Worm (Caenorhabditis elegans) whole organism, L1 larva: ENCODE data around the gene zmp-3.

ENCODE experiments used
- C04F5.9 ChIP-seq: sonication (generic microtip); optimal IDR thresholded peaks from 2 replicates; lab custom pipeline; 2016; ENCODE audit warnings: missing genetic modification characterization, missing compliant biosample characterization
- C16A3.4 ChIP-seq: fragments of 150-350 bp; optimal IDR thresholded peaks from 2 replicates; lab custom pipeline; 2014; ENCODE audit warnings: missing biosample characterization, missing genetic modification characterization
- Y116A8C.19 ChIP-seq: sonication (generic microtip); optimal IDR thresholded peaks from 2 replicates; lab custom pipeline; 2016; ENCODE audit warnings: missing compliant biosample characterization, missing genetic modification characterization, borderline replicate concordance
- alr-1 ChIP-seq: fragments of 200-800 bp; sonication (Bioruptor generic); optimal IDR thresholded peaks from 2 replicates; lab custom pipeline; 2018; ENCODE audit warnings: borderline replicate concordance, mild to moderate bottlenecking, missing genetic modification characterization, missing compliant biosample characterization
- aly-2 ChIP-seq: fragments of 150-350 bp; optimal IDR thresholded peaks from 2 replicates; lab custom pipeline; 2014; ENCODE audit warnings: missing biosample characterization, missing genetic modification characterization
- ceh-63 ChIP-seq: fragments of 200-800 bp; sonication (Bioruptor generic); optimal IDR thresholded peaks from 2 replicates; lab custom pipeline; 2018; ENCODE audit warnings: mild to moderate bottlenecking, missing genetic modification characterization, missing compliant biosample characterization
- ceh-8 ChIP-seq: fragments of 200-800 bp; sonication (Bioruptor generic); optimal IDR thresholded peaks from 2 replicates; lab custom pipeline; 2018; ENCODE audit warnings: mild to moderate bottlenecking, missing genetic modification characterization, moderate library complexity, missing compliant biosample characterization
- ceh-82 ChIP-seq, 3 experiments: fragments of 150-350 bp in 1 of 3; sonication (generic microtip) in 2 of 3; optimal IDR thresholded peaks; 2 replicates each; lab custom pipeline; 2014 to 2017; ENCODE audit warnings: missing biosample characterization in 3 of 3, missing genetic modification characterization in 3 of 3
- ceh-88 ChIP-seq: fragments of 200-800 bp; sonication (Bioruptor generic); IDR thresholded peaks from 2 replicates; pipeline ENCODE4 v1.3.6; 2022; ENCODE audit warnings: missing genetic modification characterization, missing compliant biosample characterization
- ceh-90 ChIP-seq: sonication (generic microtip); optimal IDR thresholded peaks from 2 replicates; lab custom pipeline; 2016; ENCODE audit warnings: missing genetic modification characterization, missing compliant biosample characterization
- ces-1 ChIP-seq: fragments of 150-350 bp; optimal IDR thresholded peaks from 2 replicates; lab custom pipeline; 2014; ENCODE audit warnings: missing biosample characterization, missing genetic modification reagents, missing genetic modification characterization
- efl-1 ChIP-seq, 4 experiments: fragments of 150-350 bp; optimal IDR thresholded peaks in 3 of 4; peaks in 1 of 4; 1 replicate in 1 of 4; 2 replicates in 3 of 4; lab custom pipeline; 2014; ENCODE audit warnings: missing biosample characterization in 2 of 4, missing genetic modification characterization in 2 of 4, missing genetic modification reagents in 2 of 4
- efl-3 ChIP-seq: fragments of 200-800 bp; sonication (Bioruptor generic); optimal IDR thresholded peaks from 2 replicates; lab custom pipeline; 2018; ENCODE audit warnings: mild to moderate bottlenecking, missing genetic modification characterization, missing compliant biosample characterization
- elt-2 ChIP-seq: sonication (generic microtip); optimal IDR thresholded peaks from 2 replicates; lab custom pipeline; 2016; ENCODE audit warnings: missing genetic modification characterization, mild to moderate bottlenecking, inconsistent platforms, missing compliant biosample characterization, missing genetic modification reagents
- fkh-4 ChIP-seq: sonication (generic microtip); optimal IDR thresholded peaks from 2 replicates; lab custom pipeline; 2016; ENCODE audit warnings: missing compliant biosample characterization, missing genetic modification characterization, borderline replicate concordance
- fkh-8 ChIP-seq: sonication (generic microtip); optimal IDR thresholded peaks from 2 replicates; lab custom pipeline; 2016; ENCODE audit warnings: mild to moderate bottlenecking, missing genetic modification characterization, missing compliant biosample characterization
- grh-1 ChIP-seq: fragments of 200-800 bp; sonication (Bioruptor generic); IDR thresholded peaks from 2 replicates; pipeline ENCODE4 v1.3.6; 2022; ENCODE audit warnings: missing genetic modification reagents, missing genetic modification characterization, missing compliant biosample characterization
- isw-1 ChIP-seq: fragments of 200-800 bp; sonication (Bioruptor generic); IDR thresholded peaks from 2 replicates; pipeline ENCODE4 v1.3.6; 2022; ENCODE audit warnings: missing genetic modification characterization, missing compliant biosample characterization
- lin-15B ChIP-seq: fragments of 150-350 bp; sonication (generic microtip); optimal IDR thresholded peaks from 3 replicates; lab custom pipeline; 2014; ENCODE audit warnings: missing biosample characterization, missing genetic modification characterization
- nhr-11 ChIP-seq: fragments of 150-350 bp; optimal IDR thresholded peaks from 2 replicates; lab custom pipeline; 2014; ENCODE audit warnings: missing biosample characterization, missing genetic modification characterization
- nhr-20 ChIP-seq: sonication (generic microtip); optimal IDR thresholded peaks from 2 replicates; lab custom pipeline; 2016; ENCODE audit warnings: mild to moderate bottlenecking, missing genetic modification characterization, missing compliant biosample characterization
- nhr-77 ChIP-seq: fragments of 150-350 bp; optimal IDR thresholded peaks from 2 replicates; lab custom pipeline; 2014; ENCODE audit warnings: missing biosample characterization, missing genetic modification characterization
- nhr-85 ChIP-seq: sonication (generic microtip); peaks from one replicate; lab custom pipeline; 2016; ENCODE audit warnings: missing genetic modification characterization, inconsistent platforms, missing compliant biosample characterization
- pag-3 ChIP-seq: sonication (generic microtip); optimal IDR thresholded peaks from 2 replicates; lab custom pipeline; 2017; ENCODE audit warnings: missing genetic modification characterization, mild to moderate bottlenecking, missing compliant biosample characterization, antibody characterized with exemption, borderline replicate concordance; ENCODE audit not compliant: insufficient read depth
- pqm-1 ChIP-seq: sonication (generic microtip); optimal IDR thresholded peaks from 3 replicates; lab custom pipeline; 2017; ENCODE audit warnings: missing biosample characterization, missing genetic modification characterization
- snu-23 ChIP-seq: sonication (generic microtip); optimal IDR thresholded peaks from 2 replicates; lab custom pipeline; 2016; ENCODE audit warnings: missing genetic modification characterization, missing compliant biosample characterization
- sox-4 ChIP-seq: sonication (generic microtip); optimal IDR thresholded peaks from 2 replicates; lab custom pipeline; 2016; ENCODE audit warnings: missing genetic modification characterization, missing compliant biosample characterization
- sptf-1 ChIP-seq: fragments of 150-350 bp; optimal IDR thresholded peaks from 2 replicates; lab custom pipeline; 2014; ENCODE audit warnings: missing biosample characterization, missing genetic modification characterization
- tlp-1 ChIP-seq: fragments of 150-350 bp; optimal IDR thresholded peaks from 2 replicates; lab custom pipeline; 2014; ENCODE audit warnings: missing biosample characterization, missing genetic modification characterization
- unc-130 ChIP-seq: fragments of 150-350 bp; optimal IDR thresholded peaks from 2 replicates; lab custom pipeline; 2017; ENCODE audit warnings: missing biosample characterization, missing genetic modification characterization, inconsistent platforms
- unc-30 ChIP-seq: sonication (generic microtip); optimal IDR thresholded peaks from 2 replicates; lab custom pipeline; 2017; ENCODE audit warnings: missing biosample characterization, missing genetic modification characterization
- unc-62 ChIP-seq: fragments of 150-350 bp; optimal IDR thresholded peaks from 2 replicates; lab custom pipeline; 2014; ENCODE audit warnings: missing biosample characterization, missing genetic modification reagents, missing genetic modification characterization
- unc-98 ChIP-seq: fragments of 200-800 bp; sonication (Bioruptor generic); IDR thresholded peaks from 2 replicates; pipeline ENCODE4 v1.3.6; 2022; ENCODE audit warnings: missing genetic modification characterization, missing compliant biosample characterization
- vab-15 ChIP-seq: sonication (generic microtip); optimal IDR thresholded peaks from 2 replicates; lab custom pipeline; 2017; ENCODE audit warnings: missing genotype, mild to moderate bottlenecking, missing genetic modification characterization, missing compliant biosample characterization
- xbp-1 ChIP-seq: sonication (generic microtip); optimal IDR thresholded peaks from 2 replicates; lab custom pipeline; 2016; ENCODE audit warnings: missing genetic modification characterization, missing compliant biosample characterization
- zag-1 ChIP-seq: fragments of 150-350 bp; optimal IDR thresholded peaks from 2 replicates; lab custom pipeline; 2014; ENCODE audit warnings: missing biosample characterization, missing genetic modification characterization
- zip-4 ChIP-seq: fragments of 200-800 bp; sonication (Bioruptor generic); optimal IDR thresholded peaks from 2 replicates; lab custom pipeline; 2018; ENCODE audit warnings: mild to moderate bottlenecking, missing genetic modification characterization, moderate library complexity, missing compliant biosample characterization

zmp-3 gene

ce11 chrV:2899867-2900266 is 9.6 kb downstream of the zmp-3 start, which contains the start of gene str-46:
Gene str-46, minus strand, starts transcription at chrV:2899967.
- TF ChIP-seq zip-4 (no peak), efl-1 (optimal IDR thresholded peaks at IDR 0.05; lab: Kevin White, UChicago) (no peak), efl-1 (GFP tag; optimal IDR thresholded peaks at IDR 0.05 in 1 of 2; lab: Kevin White, UChicago) (peak in 1 of 2 experiments; percentile 8)

DNA sequence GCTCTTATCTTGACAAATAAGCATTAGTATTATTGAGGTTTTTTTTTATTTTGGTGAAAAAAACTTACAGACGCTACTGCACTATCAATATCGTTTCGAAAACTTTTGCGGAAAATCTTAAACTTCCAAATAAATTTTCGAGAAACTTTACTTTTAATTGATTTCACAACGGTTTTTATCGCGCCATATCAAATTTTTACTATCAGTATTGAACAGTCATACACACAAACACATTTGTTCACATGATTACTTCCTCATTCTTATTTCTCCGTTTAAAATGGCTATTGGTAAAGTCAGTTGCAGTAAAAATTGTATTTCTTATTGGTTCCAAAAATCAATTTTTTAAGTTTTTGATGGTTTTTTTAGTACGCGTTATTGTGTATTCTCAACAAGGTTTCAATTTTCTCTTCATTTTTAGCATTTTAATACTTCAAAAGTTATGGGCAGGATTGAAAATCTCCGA is 13.2 kb downstream of the zmp-3 start, which contains the start of gene pals-32:
Gene pals-32 (plus strand): TSS at position 413 of the 463 bp plus-strand sequence.
- peak; percentile 3 for TF ChIP-seq elt-2
- no peak for TF ChIP-seq ces-1

ce11 chrV:2892976-2893375 is 16.4 kb downstream of the zmp-3 start, which contains the start of gene srh-127:
Gene srh-127, plus strand, starts transcription at chrV:2893276.
- no peak for TF ChIP-seq nhr-11
- TF ChIP-seq nhr-77 (tag; lab: Kevin White, UChicago), result no peak
- no peak for TF ChIP-seq efl-1 (optimal IDR thresholded peaks at IDR 0.05; lab: Kevin White, UChicago)
- TF ChIP-seq efl-1 (GFP tag; optimal IDR thresholded peaks at IDR 0.05 in 1 of 2; lab: Kevin White, UChicago), result peak in 1 of 2 experiments; percentile 17
- no peak for TF ChIP-seq Y116A8C.19 (tag; lab: Kevin White, UChicago)
- TF ChIP-seq, all 84 proteins: peak for 1

ce11 chrV:2891927-2892326 is 17.5 kb downstream of the zmp-3 start, which contains the start of gene F37B4.15:
Gene F37B4.15, plus strand, starts transcription at chrV:2892227.
- TF ChIP-seq sptf-1 (tag; lab: Kevin White, UChicago), result no peak
- TF ChIP-seq efl-3 (GFP tag; lab: Kevin White, UChicago), result no peak
- TF ChIP-seq unc-30 (tag; lab: Kevin White, UChicago), result no peak
- TF ChIP-seq sox-4 (tag; lab: Kevin White, UChicago), result no peak
- TF ChIP-seq fkh-4 (tag; lab: Kevin White, UChicago), result no peak
- no peak for TF ChIP-seq vab-15 (tag; lab: Kevin White, UChicago)
- no peak for TF ChIP-seq alr-1
- TF ChIP-seq nhr-11, result no peak
- TF ChIP-seq ces-1, result no peak
- no peak for TF ChIP-seq aly-2
- no peak for TF ChIP-seq ceh-8 (GFP tag; lab: Kevin White, UChicago)
- no peak for TF ChIP-seq lin-15B (tag; lab: Kevin White, UChicago)
- no peak for TF ChIP-seq isw-1 (GFP tag; lab: Robert Waterston, UW)
- TF ChIP-seq zag-1, result no peak
- TF ChIP-seq unc-130 (tag; lab: Kevin White, UChicago), result no peak

- no peak for TF ChIP-seq nhr-85 (tag; lab: Kevin White, UChicago)
- TF ChIP-seq unc-62 (GFP tag; lab: Kevin White, UChicago), result no peak
- no peak for TF ChIP-seq tlp-1
- TF ChIP-seq snu-23, result no peak
- no peak for TF ChIP-seq C04F5.9 (tag; lab: Kevin White, UChicago)
- no peak for TF ChIP-seq fkh-4 (tag; lab: Kevin White, UChicago)
- no peak for TF ChIP-seq ceh-90
- no peak for TF ChIP-seq nhr-20 (tag; lab: Kevin White, UChicago)
- no peak for TF ChIP-seq pag-3 (tag; lab: Kevin White, UChicago)
- no peak for TF ChIP-seq ceh-63 (GFP tag; lab: Kevin White, UChicago)
- no peak for TF ChIP-seq ceh-88 (GFP tag; lab: Robert Waterston, UW)
- TF ChIP-seq sox-4 (tag; lab: Kevin White, UChicago), result no peak
- no peak for TF ChIP-seq xbp-1 (tag; lab: Kevin White, UChicago)
- no peak for TF ChIP-seq fkh-8 (tag; lab: Kevin White, UChicago)
- no peak for TF ChIP-seq unc-98 (GFP tag; lab: Robert Waterston, UW)
- no peak for TF ChIP-seq pqm-1 (tag; lab: Kevin White, UChicago)
- no peak for TF ChIP-seq C16A3.4 (tag; lab: Kevin White, UChicago)
- TF ChIP-seq ceh-82 (tag; optimal IDR thresholded peaks at IDR 0.05; lab: Kevin White, UChicago), result no peak
- no peak for TF ChIP-seq grh-1
- TF ChIP-seq, all 84 proteins: peak for 0
Observed at ce11 chrV:2888681-2889080, 20.7 kb downstream of the zmp-3 start, which contains the start of gene srw-4. Gene srw-4, minus strand, starts transcription at chrV:2888781.
